Worm (Caenorhabditis elegans) whole organism, L3 larva: ENCODE measurements around the gene acl-8.

Experiments
- ama-1 ChIP-seq: fragments of 150-350 bp; optimal IDR thresholded peaks from 2 replicates; lab custom pipeline; 2018
- ceh-16 ChIP-seq: sonication (generic microtip); optimal IDR thresholded peaks from 2 replicates; lab custom pipeline; 2017; ENCODE audit warnings: missing biosample characterization, missing genetic modification characterization
- egl-27 ChIP-seq: sonication (generic microtip); optimal IDR thresholded peaks from 4 replicates; lab custom pipeline; 2017; ENCODE audit warnings: missing biosample characterization, missing genetic modification reagents, missing genetic modification characterization
- fos-1 ChIP-seq: fragments of 150-350 bp; optimal IDR thresholded peaks from 2 replicates; lab custom pipeline; 2014; ENCODE audit warnings: missing biosample characterization, missing genetic modification characterization
- nhr-237 ChIP-seq: fragments of 150-350 bp; optimal IDR thresholded peaks from 2 replicates; lab custom pipeline; 2014; ENCODE audit warnings: missing biosample characterization, missing genetic modification characterization
- nhr-25 ChIP-seq: sonication (generic microtip); optimal IDR thresholded peaks from 2 replicates; lab custom pipeline; 2017; ENCODE audit warnings: missing biosample characterization, missing genetic modification characterization
- pha-4 ChIP-seq: fragments of 150-350 bp; optimal IDR thresholded peaks from 2 replicates; lab custom pipeline; 2014; ENCODE audit warnings: missing biosample characterization, missing genetic modification reagents, missing genetic modification characterization
- sea-2 ChIP-seq: fragments of 150-350 bp; sonication (generic microtip); optimal IDR thresholded peaks from 4 replicates; lab custom pipeline; 2014; ENCODE audit warnings: missing biosample characterization, missing genetic modification reagents, missing genetic modification characterization

- no peak for TF ChIP-seq ceh-16 (tag; lab: Kevin White, UChicago)
- no peak for TF ChIP-seq sea-2 (GFP tag; lab: Kevin White, UChicago)
- no peak for TF ChIP-seq ama-1 (lab: Kevin White, UChicago)
- no peak for TF ChIP-seq fos-1 (tag; lab: Kevin White, UChicago)
- no peak for TF ChIP-seq nhr-25 (tag; lab: Kevin White, UChicago)
- no peak for TF ChIP-seq pha-4 (tag; lab: Kevin White, UChicago)
- TF ChIP-seq nhr-237 (tag; lab: Kevin White, UChicago): no peak
- no peak for TF ChIP-seq egl-27 (tag; lab: Kevin White, UChicago)
Observed at ce11 chrV:6414469-6414868, 36.2 kb upstream of the acl-8 start.
